Worm (Caenorhabditis elegans): Measurements from ENCODE around the gene glna-2.

ce11 chrII:8034008-8034407, 25.6 kb downstream of the glna-2 start:
- TF ChIP-seq ama-1 (optimal IDR thresholded peaks at IDR 0.05) (no peak), ama-1 (GFP tag; optimal IDR thresholded peaks at IDR 0.05) (no peak), F55B11.4 (tag; optimal IDR thresholded peaks at IDR 0.05; ENCODE audit: borderline replicate concordance, insufficient read depth) (no peak), snpc-1.1 (tag; optimal IDR thresholded peaks at IDR 0.05; ENCODE audit: insufficient read depth) (no peak), dpl-1 (GFP tag; optimal IDR thresholded peaks at IDR 0.05) (no peak), pha-4 (tag; optimal IDR thresholded peaks at IDR 0.05) (no peak), nhr-179 (tag; optimal IDR thresholded peaks at IDR 0.05) (no peak)

Data from whole organism, young adult.